Worm (Caenorhabditis elegans): ENCODE measurements around the gene str-79.

str-79 gene

DNA sequence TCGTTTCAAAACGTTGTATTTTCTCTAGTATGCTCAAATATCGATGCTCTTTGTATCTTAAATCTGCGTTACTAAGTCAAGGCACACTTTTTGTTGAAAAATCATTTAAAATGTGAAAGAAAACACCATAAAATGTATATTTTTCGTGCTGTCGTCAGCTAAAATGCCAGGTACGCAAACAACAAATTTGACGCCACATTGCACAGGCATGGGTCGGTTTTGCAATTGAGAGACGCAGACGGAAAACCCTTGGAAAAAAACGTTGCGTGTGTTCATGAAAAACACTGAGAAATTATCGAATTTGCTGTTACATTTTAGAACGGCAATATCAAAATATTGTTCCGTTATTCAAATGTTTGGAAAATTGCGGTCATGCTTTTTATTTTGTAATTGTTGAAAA lies 4.8 kb upstream of the str-79 start (continued):
- TF ChIP-seq Y116A8C.19 (tag; optimal IDR thresholded peaks at IDR 0.05; ENCODE audit: borderline replicate concordance) (no peak), lin-13 (GFP tag; optimal IDR thresholded peaks at IDR 0.05) (no peak), elt-3 (tag; optimal IDR thresholded peaks at IDR 0.05) (no peak), efl-3 (GFP tag; optimal IDR thresholded peaks at IDR 0.05) (no peak), pqm-1 (tag; optimal IDR thresholded peaks at IDR 0.05) (no peak), irx-1 (tag; optimal IDR thresholded peaks at IDR 0.05) (peak; percentile 39), hlh-4 (tag; optimal IDR thresholded peaks at IDR 0.05) (no peak), ceh-90 (tag; optimal IDR thresholded peaks at IDR 0.05) (no peak), nhr-20 (tag; optimal IDR thresholded peaks at IDR 0.05) (peak; percentile 48), hpl-2 (GFP tag; optimal IDR thresholded peaks at IDR 0.05) (no peak), ztf-4 (tag; optimal IDR thresholded peaks at IDR 0.05) (no peak), sox-4 (tag; optimal IDR thresholded peaks at IDR 0.05) (no peak), nhr-12 (tag; optimal IDR thresholded peaks at IDR 0.05) (no peak), ceh-63 (GFP tag; optimal IDR thresholded peaks at IDR 0.05) (no peak), rnt-1 (tag; optimal IDR thresholded peaks at IDR 0.05) (peak; percentile 82), efl-1 (optimal IDR thresholded peaks at IDR 0.05) (peak; percentile 56 to 62), efl-1 (GFP tag; optimal IDR thresholded peaks at IDR 0.05 in 1 of 2) (peak; percentile 41 to 96), xbp-1 (tag; optimal IDR thresholded peaks at IDR 0.05) (peak; percentile 66), egl-27 (tag; optimal IDR thresholded peaks at IDR 0.05) (no peak), nhr-11 (tag; optimal IDR thresholded peaks at IDR 0.05) (no peak), ztf-11 (tag; optimal IDR thresholded peaks at IDR 0.05) (no peak), ceh-82 (tag; optimal IDR thresholded peaks at IDR 0.05) (peak; percentile 38 to 78 (median 69)), pag-3 (tag; optimal IDR thresholded peaks at IDR 0.05; ENCODE audit: borderline replicate concordance, insufficient read depth) (no peak), skn-1 (tag; optimal IDR thresholded peaks at IDR 0.05) (peak; percentile 92), nhr-76 (tag; optimal IDR thresholded peaks at IDR 0.05) (no peak), unc-30 (tag; optimal IDR thresholded peaks at IDR 0.05) (no peak), C34B4.2 (tag; optimal IDR thresholded peaks at IDR 0.05) (no peak), unc-98 (GFP tag; IDR thresholded peaks at IDR 0.05) (no peak), elt-2 (tag; optimal IDR thresholded peaks at IDR 0.05) (no peak), unc-130 (tag; optimal IDR thresholded peaks at IDR 0.05) (peak; percentile 30), ceh-88 (GFP tag; IDR thresholded peaks at IDR 0.05) (no peak)

DNA sequence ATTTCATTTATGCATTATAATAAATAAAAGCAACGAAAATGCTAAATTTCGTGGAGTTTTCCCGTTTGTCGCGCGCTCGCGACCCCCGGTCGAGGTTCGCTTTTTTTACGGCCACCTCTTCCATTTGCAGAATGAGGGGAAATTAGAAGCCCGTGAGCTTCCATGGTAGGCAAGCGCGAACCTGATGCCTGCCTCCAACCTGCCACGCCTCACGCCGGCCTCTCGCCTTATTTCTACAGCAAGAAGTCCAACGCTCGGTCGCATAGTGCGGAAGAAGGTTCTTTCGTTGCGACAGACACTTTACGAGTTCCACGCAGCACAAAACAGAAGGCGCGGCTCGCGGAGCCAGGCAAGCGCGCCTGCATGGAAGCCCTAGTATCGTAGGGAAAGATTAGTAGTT lies 2.0 kb downstream of the str-79 start:
- TF ChIP-seq lin-13 (GFP tag; optimal IDR thresholded peaks at IDR 0.05) (no peak), ceh-8 (GFP tag; optimal IDR thresholded peaks at IDR 0.05) (no peak), ztf-4 (tag; optimal IDR thresholded peaks at IDR 0.05) (no peak)

DNA sequence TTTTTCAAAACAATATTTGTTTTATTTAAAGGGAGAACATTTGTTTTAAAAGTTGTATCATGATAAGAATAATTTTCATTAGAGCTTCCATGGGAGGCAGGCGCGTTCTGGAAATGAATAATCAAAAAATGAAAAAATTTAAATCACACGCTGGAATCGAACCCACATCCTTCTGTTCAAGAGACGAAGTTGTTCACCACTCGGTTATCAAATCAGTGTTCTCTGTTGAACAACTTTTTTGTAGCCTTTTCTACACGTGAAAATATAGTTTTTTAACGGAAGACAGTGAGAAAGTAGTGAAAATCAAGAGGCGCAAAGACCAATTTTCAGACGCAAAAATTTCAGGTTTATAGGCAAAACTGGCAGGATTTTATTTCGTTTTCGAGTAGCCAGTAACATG lies 3.1 kb downstream of the str-79 start:
- no peak for TF ChIP-seq efl-1 (optimal IDR thresholded peaks at IDR 0.05)
- no peak for TF ChIP-seq efl-1 (GFP tag; optimal IDR thresholded peaks at IDR 0.05 in 1 of 2)
- TF ChIP-seq ceh-90 (tag; optimal IDR thresholded peaks at IDR 0.05): no peak
- TF ChIP-seq hlh-17 (GFP tag; optimal IDR thresholded peaks at IDR 0.05; ENCODE audit: borderline replicate concordance): no peak
- TF ChIP-seq snpc-4 (tag; optimal IDR thresholded peaks at IDR 0.05): no peak
- TF ChIP-seq alr-1 (tag; optimal IDR thresholded peaks at IDR 0.05; ENCODE audit: borderline replicate concordance): no peak
- TF ChIP-seq nhr-84 (tag; optimal IDR thresholded peaks at IDR 0.05): no peak
- TF ChIP-seq aha-1 (tag; optimal IDR thresholded peaks at IDR 0.05): no peak
- TF ChIP-seq tlp-1 (tag; optimal IDR thresholded peaks at IDR 0.05): no peak
- no peak for TF ChIP-seq unc-30 (tag; optimal IDR thresholded peaks at IDR 0.05)
- no peak for TF ChIP-seq pax-3 (tag; optimal IDR thresholded peaks at IDR 0.05)
- no peak for TF ChIP-seq C16A3.4 (tag; optimal IDR thresholded peaks at IDR 0.05)
- TF ChIP-seq ceh-88 (GFP tag; IDR thresholded peaks at IDR 0.05): no peak
- TF ChIP-seq nhr-90 (tag; optimal IDR thresholded peaks at IDR 0.05; ENCODE audit: poor library complexity): no peak
- no peak for TF ChIP-seq fos-1 (tag; optimal IDR thresholded peaks at IDR 0.05)
- no peak for TF ChIP-seq hpl-2 (GFP tag; optimal IDR thresholded peaks at IDR 0.05)
- TF ChIP-seq fkh-4 (tag; optimal IDR thresholded peaks at IDR 0.05; ENCODE audit: borderline replicate concordance): no peak
- TF ChIP-seq rnt-1 (tag; optimal IDR thresholded peaks at IDR 0.05): no peak
- no peak for TF ChIP-seq nhr-20 (tag; optimal IDR thresholded peaks at IDR 0.05)
